Fruit fly (Drosophila melanogaster): ENCODE results near the gene CG4168.

dm6 chr2L:15179028-15179427, 21.2 kb downstream of the CG4168 start:
- TF ChIP-seq pan (optimal IDR thresholded peaks at IDR 0.05), result no peak
- no peak for TF ChIP-seq GATAd (GFP tag; optimal IDR thresholded peaks at IDR 0.05)
- no peak for TF ChIP-seq usp (GFP tag; optimal IDR thresholded peaks at IDR 0.05)
- no peak for TF ChIP-seq lola (GFP tag; optimal IDR thresholded peaks at IDR 0.05)
- TF ChIP-seq Vsx2 (GFP tag; optimal IDR thresholded peaks at IDR 0.05; ENCODE audit: partially characterized antibody), result no peak
- no peak for TF ChIP-seq Abd-B (GFP tag; optimal IDR thresholded peaks at IDR 0.05)
- TF ChIP-seq Hr78 (GFP tag; optimal IDR thresholded peaks at IDR 0.05), result no peak
- no peak for TF ChIP-seq psq (GFP tag; optimal IDR thresholded peaks at IDR 0.05)
- no peak for TF ChIP-seq dl (GFP tag; optimal IDR thresholded peaks at IDR 0.05; ENCODE audit: insufficient read depth in 1 of 2, partially characterized antibody in 2 of 2)
- TF ChIP-seq CG9705 (GFP tag; optimal IDR thresholded peaks at IDR 0.05), result no peak
- TF ChIP-seq tai (GFP tag; optimal IDR thresholded peaks at IDR 0.05), result no peak

Measured in whole organism, wandering third instar larva.